Worm (Caenorhabditis elegans): ENCODE data around the gene cest-30.

ce11 chrV:5272034-5272433 lies 9.1 kb upstream of the cest-30 start:
- TF ChIP-seq tab-1 (GFP tag; IDR thresholded peaks at IDR 0.05) (no peak), ztf-29 (GFP tag; IDR thresholded peaks at IDR 0.05) (no peak), med-1 (GFP tag; optimal IDR thresholded peaks at IDR 0.05; ENCODE audit: insufficient read depth) (no peak), ztf-23 (GFP tag; IDR thresholded peaks at IDR 0.05) (no peak), T22C8.4 (GFP tag; IDR thresholded peaks at IDR 0.05) (no peak), flt-1 (GFP tag; IDR thresholded peaks at IDR 0.05) (no peak), ref-1 (GFP tag; conservative IDR thresholded peaks at IDR 0.05) (no peak), klf-2 (GFP tag; conservative IDR thresholded peaks at IDR 0.05) (no peak), cog-1 (tag; optimal IDR thresholded peaks at IDR 0.05) (no peak)

Data from whole organism, midembryonic.